Fruit fly (Drosophila melanogaster) whole organism, wandering third instar larva: ENCODE measurements around the gene Fibp.

Experiments used
- Abd-B ChIP-seq: fragments of >200 bp; optimal IDR thresholded peaks from 2 replicates; lab custom pipeline; 2017; ENCODE audit warnings: missing biosample characterization, missing genetic modification characterization
- CG32264 ChIP-seq: fragments of 200-800 bp; sonication (Bioruptor generic); optimal IDR thresholded peaks from 2 replicates; lab custom pipeline; 2016; ENCODE audit warnings: missing biosample characterization, missing genetic modification characterization
- CG9705 ChIP-seq: fragments of 200-800 bp; sonication (Bioruptor generic); optimal IDR thresholded peaks from 2 replicates; lab custom pipeline; 2018; ENCODE audit warnings: missing biosample characterization, mild to moderate bottlenecking, missing genetic modification characterization
- CrebA ChIP-seq: fragments of 200-800 bp; sonication (Bioruptor generic); optimal IDR thresholded peaks from 2 replicates; lab custom pipeline; 2016; ENCODE audit warnings: missing biosample characterization, mild to moderate bottlenecking, missing genetic modification characterization, borderline replicate concordance
- Dfd ChIP-seq: fragments of >200 bp; optimal IDR thresholded peaks from 2 replicates; lab custom pipeline; 2017; ENCODE audit warnings: missing biosample characterization, missing genetic modification characterization
- Dif ChIP-seq: fragments of 200-275, 200-300 bp; sonication (Bioruptor generic); optimal IDR thresholded peaks from 2 replicates; lab custom pipeline; 2018; ENCODE audit warnings: missing biosample characterization, missing genetic modification characterization; ENCODE audit not compliant: partially characterized antibody
- GATAd ChIP-seq: sonication (Bioruptor generic); optimal IDR thresholded peaks from 2 replicates; lab custom pipeline; 2016; ENCODE audit warnings: missing biosample characterization, missing genetic modification characterization
- HLH106 ChIP-seq: fragments of 200-800 bp; optimal IDR thresholded peaks from 3 replicates; lab custom pipeline; 2019; ENCODE audit warnings: missing biosample characterization, mild to moderate bottlenecking, missing genetic modification characterization, moderate library complexity
- Hnf4 ChIP-seq: fragments of 200-800 bp; sonication (Bioruptor generic); optimal IDR thresholded peaks from 2 replicates; lab custom pipeline; 2016; ENCODE audit warnings: missing biosample characterization, mild to moderate bottlenecking, missing genetic modification characterization
- Hr83 ChIP-seq: fragments of 200-300 bp; sonication (Bioruptor generic); optimal IDR thresholded peaks from 2 replicates; lab custom pipeline; 2016; ENCODE audit warnings: missing biosample characterization, mild to moderate bottlenecking, missing genetic modification characterization, moderate library complexity; ENCODE audit not compliant: poor library complexity, severe bottlenecking
- Jra ChIP-seq: sonication (Bioruptor generic); optimal IDR thresholded peaks from 2 replicates; lab custom pipeline; 2016; ENCODE audit warnings: missing biosample characterization, missing genetic modification characterization
- Mio ChIP-seq: sonication (Bioruptor generic); optimal IDR thresholded peaks from 2 replicates; lab custom pipeline; 2016; ENCODE audit warnings: missing biosample characterization, missing genetic modification characterization
- Myc ChIP-seq: fragments of >200 bp; optimal IDR thresholded peaks from 2 replicates; lab custom pipeline; 2017
- N ChIP-seq: fragments of >200 bp; optimal IDR thresholded peaks from 2 replicates; lab custom pipeline; 2018; ENCODE audit warnings: missing biosample characterization, missing external identifiers, missing genetic modification characterization
- OdsH ChIP-seq: fragments of 200-800 bp; sonication (Bioruptor generic); optimal IDR thresholded peaks from 2 replicates; lab custom pipeline; 2016; ENCODE audit warnings: missing biosample characterization, mild to moderate bottlenecking, missing genetic modification characterization
- Rel ChIP-seq, 2 experiments: fragments of 200-800 bp; sonication (Bioruptor generic) in 1 of 2; optimal IDR thresholded peaks; 2 replicates in 1 of 2; 3 replicates in 1 of 2; lab custom pipeline; 2016 to 2019; ENCODE audit warnings: mild to moderate bottlenecking in 2 of 2, missing biosample characterization in 2 of 2, missing genetic modification characterization in 2 of 2, moderate library complexity in 1 of 2
- Sp1 ChIP-seq: fragments of 200-800 bp; sonication (Bioruptor generic); optimal IDR thresholded peaks from 3 replicates; lab custom pipeline; 2019; ENCODE audit warnings: missing biosample characterization, mild to moderate bottlenecking, missing genetic modification characterization, moderate library complexity
- Vsx2 ChIP-seq: fragments of 200-300, 225-300 bp; sonication (Bioruptor generic); optimal IDR thresholded peaks from 2 replicates; lab custom pipeline; 2018; ENCODE audit warnings: missing biosample characterization, missing genetic modification characterization; ENCODE audit not compliant: partially characterized antibody
- br ChIP-seq: fragments of 200-800 bp; sonication (Bioruptor generic); optimal IDR thresholded peaks from 2 replicates; lab custom pipeline; 2016; ENCODE audit warnings: missing biosample characterization, missing genetic modification characterization
- brk ChIP-seq: fragments of 200-800 bp; sonication (Bioruptor generic); optimal IDR thresholded peaks from 2 replicates; lab custom pipeline; 2016; ENCODE audit warnings: missing biosample characterization, mild to moderate bottlenecking, missing genetic modification characterization
- dl ChIP-seq, 2 experiments: fragments of 175-275, 200-275 bp in 1 of 2; fragments of 200-275 bp in 1 of 2; sonication (Bioruptor generic); optimal IDR thresholded peaks; lab custom pipeline; 2018; ENCODE audit warnings: mild to moderate bottlenecking in 2 of 2, missing biosample characterization in 2 of 2, missing genetic modification characterization in 2 of 2, moderate library complexity in 2 of 2; ENCODE audit not compliant: partially characterized antibody in 2 of 2, insufficient read depth in 1 of 2
- dmrt93B ChIP-seq: fragments of 200-800 bp; sonication (Bioruptor generic); optimal IDR thresholded peaks from 2 replicates; lab custom pipeline; 2018; ENCODE audit warnings: missing biosample characterization, mild to moderate bottlenecking, missing genetic modification characterization
- dsf ChIP-seq: sonication (Bioruptor generic); optimal IDR thresholded peaks from 2 replicates; lab custom pipeline; 2016; ENCODE audit warnings: missing biosample characterization, missing genetic modification characterization, borderline replicate concordance
- ey ChIP-seq: fragments of 200-800 bp; sonication (Bioruptor generic); optimal IDR thresholded peaks from 2 replicates; lab custom pipeline; 2016; ENCODE audit warnings: missing biosample characterization, missing genetic modification characterization
- foxo ChIP-seq, 2 experiments: fragments of 200-800 bp; sonication (Bioruptor generic); optimal IDR thresholded peaks; 2 replicates in 1 of 2; 3 replicates in 1 of 2; lab custom pipeline; 2016 to 2017; ENCODE audit warnings: missing biosample characterization in 2 of 2, missing genetic modification characterization in 2 of 2
- fru ChIP-seq: fragments of 200-800 bp; sonication (Bioruptor generic); optimal IDR thresholded peaks from 3 replicates; lab custom pipeline; 2016; ENCODE audit warnings: missing biosample characterization, mild to moderate bottlenecking, missing genetic modification characterization
- h ChIP-seq: fragments of 200-800 bp; sonication (Bioruptor generic); optimal IDR thresholded peaks from 3 replicates; lab custom pipeline; 2016; ENCODE audit warnings: missing biosample characterization, mild to moderate bottlenecking, missing genetic modification characterization
- jim ChIP-seq: fragments of 175-275, 200-325 bp; sonication (Bioruptor generic); optimal IDR thresholded peaks from 2 replicates; lab custom pipeline; 2016; ENCODE audit warnings: missing biosample characterization, mild to moderate bottlenecking, missing genetic modification characterization
- lola ChIP-seq: fragments of >200 bp; optimal IDR thresholded peaks from 2 replicates; lab custom pipeline; 2017; ENCODE audit warnings: missing biosample characterization, missing genetic modification characterization
- pan ChIP-seq: fragments of >200 bp; optimal IDR thresholded peaks from 2 replicates; lab custom pipeline; 2017
- psq ChIP-seq: fragments of 200-800 bp; sonication (Bioruptor generic); optimal IDR thresholded peaks from 3 replicates; lab custom pipeline; 2017; ENCODE audit warnings: missing biosample characterization, mild to moderate bottlenecking, missing genetic modification characterization, moderate library complexity
- rgr ChIP-seq: fragments of 200-800 bp; sonication (Bioruptor generic); optimal IDR thresholded peaks from 3 replicates; lab custom pipeline; 2016; ENCODE audit warnings: missing biosample characterization, mild to moderate bottlenecking, missing genetic modification characterization
- sage ChIP-seq: fragments of 200-800 bp; sonication (Bioruptor generic); optimal IDR thresholded peaks from 2 replicates; lab custom pipeline; 2016; ENCODE audit warnings: missing biosample characterization, mild to moderate bottlenecking, missing genetic modification characterization
- sv ChIP-seq: fragments of 200-800 bp; sonication (Bioruptor generic); optimal IDR thresholded peaks from 3 replicates; lab custom pipeline; 2016; ENCODE audit warnings: missing biosample characterization, missing genetic modification characterization
- tai ChIP-seq: sonication (Bioruptor generic); optimal IDR thresholded peaks from 2 replicates; lab custom pipeline; 2016; ENCODE audit warnings: missing biosample characterization, missing genetic modification characterization
- usp ChIP-seq: fragments of >200 bp; optimal IDR thresholded peaks from 2 replicates; lab custom pipeline; 2017; ENCODE audit warnings: missing biosample characterization, missing genetic modification characterization
- woc ChIP-seq: sonication (Bioruptor generic); optimal IDR thresholded peaks from 2 replicates; lab custom pipeline; 2016; ENCODE audit warnings: missing biosample characterization, mild to moderate bottlenecking, missing genetic modification characterization

Gene Fibp

dm6 chr3L:19817807-19818531 is at the start of gene Fibp, which contains the start of gene Deaf1:
TSS of gene Fibp (minus strand) at chr3L:19817967.
TSS of gene Deaf1 (plus strand) at chr3L:19818174.
- TF ChIP-seq brk (no peak), foxo (GFP tag; optimal IDR thresholded peaks at IDR 0.05; lab: Kevin White, UChicago) (peak in 1 of 2 experiments; percentile 84), h (GFP tag; lab: Kevin White, UChicago) (peak; percentile 83), dmrt93B (GFP tag; lab: Kevin White, UChicago) (no peak), dsf (GFP tag; lab: Kevin White, UChicago) (peak; percentile 50), OdsH (GFP tag; lab: Kevin White, UChicago) (peak; percentile 78), Hnf4 (GFP tag; lab: Kevin White, UChicago) (peak; percentile 85), sage (GFP tag; lab: Kevin White, UChicago) (no peak), Dif (GFP tag; lab: Kevin White, UChicago) (no peak), tai (no peak), dl (GFP tag; optimal IDR thresholded peaks at IDR 0.05; lab: Kevin White, UChicago; ENCODE audit: insufficient read depth in 1 of 2, partially characterized antibody in 2 of 2) (no peak), Myc (lab: Kevin White, UChicago) (no peak), jim (no peak), Sp1 (peak; percentile 78), Mio (GFP tag; lab: Kevin White, UChicago) (peak; percentile 8), Jra (GFP tag; lab: Kevin White, UChicago) (peak; percentile 88), woc (GFP tag; lab: Kevin White, UChicago) (peak; percentile 90), N (no peak), pan (lab: Kevin White, UChicago) (no peak), Abd-B (GFP tag; lab: Kevin White, UChicago) (no peak), rgr (peak; percentile 79), CG32264 (peak; percentile 33), Rel (GFP tag; optimal IDR thresholded peaks at IDR 0.05; lab: Kevin White, UChicago) (no peak), Rel (tag; optimal IDR thresholded peaks at IDR 0.05; lab: Kevin White, UChicago) (no peak), psq (GFP tag; lab: Kevin White, UChicago) (peak; percentile 69), Vsx2 (GFP tag; lab: Kevin White, UChicago) (no peak), sv (peak; percentile 74), lola (GFP tag; lab: Kevin White, UChicago) (no peak), HLH106 (tag; lab: Kevin White, UChicago) (peak; percentile 82), CG9705 (GFP tag; lab: Kevin White, UChicago) (peak; percentile 59), br (peak; percentile 81), CrebA (no peak), fru (GFP tag; lab: Kevin White, UChicago) (peak; percentile 82), GATAd (GFP tag; lab: Kevin White, UChicago) (peak; percentile 82), ey (peak; percentile 76), Dfd (GFP tag; lab: Kevin White, UChicago) (no peak), Hr83 (peak; percentile 67)

dm6 chr3L:19867238-19867637 is 49.5 kb upstream of the Fibp start:
- TF ChIP-seq rgr: no peak
- TF ChIP-seq sv: no peak
- TF ChIP-seq br: no peak
- TF ChIP-seq Rel (GFP tag; optimal IDR thresholded peaks at IDR 0.05; lab: Kevin White, UChicago): no peak
- no peak for TF ChIP-seq Rel (tag; optimal IDR thresholded peaks at IDR 0.05; lab: Kevin White, UChicago)
- no peak for TF ChIP-seq usp (GFP tag; lab: Kevin White, UChicago)
- TF ChIP-seq GATAd (GFP tag; lab: Kevin White, UChicago): no peak
- TF ChIP-seq Vsx2 (GFP tag; lab: Kevin White, UChicago): no peak
- no peak for TF ChIP-seq pan (lab: Kevin White, UChicago)
- TF ChIP-seq psq (GFP tag; lab: Kevin White, UChicago): no peak
- TF ChIP-seq dsf (GFP tag; lab: Kevin White, UChicago): no peak
- TF ChIP-seq h (GFP tag; lab: Kevin White, UChicago): no peak
